Worm (Caenorhabditis elegans) whole organism, L2 larva: ENCODE measurements around the gene T16D1.1.

ENCODE experiments used
- F13H6.1 ChIP-seq: sonication (generic microtip); optimal IDR thresholded peaks from 2 replicates; lab custom pipeline; 2016; ENCODE audit warnings: missing genetic modification characterization, missing compliant biosample characterization
- ZK546.5 ChIP-seq: sonication (generic microtip); optimal IDR thresholded peaks from 2 replicates; lab custom pipeline; 2017; ENCODE audit warnings: missing biosample characterization, missing genetic modification characterization
- blmp-1 ChIP-seq: sonication (generic microtip); optimal IDR thresholded peaks from 2 replicates; lab custom pipeline; 2017; ENCODE audit warnings: missing genetic modification characterization, mild to moderate bottlenecking, missing compliant biosample characterization, antibody characterized with exemption, moderate library complexity; ENCODE audit not compliant: insufficient read depth
- ceh-16 ChIP-seq: fragments of 150-350 bp; optimal IDR thresholded peaks from 2 replicates; lab custom pipeline; 2014; ENCODE audit warnings: missing biosample characterization, missing genetic modification characterization
- lin-39 ChIP-seq: fragments of 150-350 bp; optimal IDR thresholded peaks from 2 replicates; lab custom pipeline; 2014; ENCODE audit warnings: missing biosample characterization, missing genetic modification reagents, missing genetic modification characterization
- mab-5 ChIP-seq: fragments of 150-350 bp; optimal IDR thresholded peaks from 2 replicates; lab custom pipeline; 2014; ENCODE audit warnings: missing biosample characterization, missing genetic modification characterization
- nhr-25 ChIP-seq: fragments of 150-350 bp; sonication (generic microtip); optimal IDR thresholded peaks from 3 replicates; lab custom pipeline; 2014; ENCODE audit warnings: missing biosample characterization, missing genetic modification characterization
- unc-55 ChIP-seq: fragments of 150-350 bp; sonication (generic microtip); optimal IDR thresholded peaks from 3 replicates; lab custom pipeline; 2014; ENCODE audit warnings: missing biosample characterization, missing genetic modification reagents, missing genetic modification characterization
- unc-62 ChIP-seq: fragments of 150-350 bp; optimal IDR thresholded peaks from 2 replicates; lab custom pipeline; 2014; ENCODE audit warnings: missing biosample characterization, missing genetic modification reagents, missing genetic modification characterization
- ztf-11 ChIP-seq: sonication (generic microtip); optimal IDR thresholded peaks from 2 replicates; lab custom pipeline; 2017; ENCODE audit warnings: missing biosample characterization, missing genetic modification characterization

DNA sequence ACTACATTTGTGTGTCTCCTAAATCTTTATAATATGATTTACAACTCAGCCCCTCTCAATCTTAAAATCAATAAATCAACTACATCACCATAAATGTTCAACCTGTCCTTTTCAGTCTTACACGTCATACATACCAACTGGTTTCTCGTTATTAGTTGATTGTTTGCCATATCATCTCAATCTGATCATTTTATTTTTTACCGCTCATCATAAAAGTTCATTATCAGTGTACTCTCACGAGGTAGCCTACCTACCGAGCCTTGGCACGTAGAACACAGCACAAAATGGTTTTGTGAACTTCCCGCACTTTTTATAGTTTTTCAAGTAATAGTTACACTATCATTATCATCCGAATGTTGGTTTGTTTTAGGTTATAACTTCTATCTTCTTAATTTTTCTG is 39.7 kb upstream of the T16D1.1 start:
- no peak for TF ChIP-seq ztf-11
- no peak for TF ChIP-seq ZK546.5 (tag; lab: Kevin White, UChicago)
- no peak for TF ChIP-seq lin-39
- TF ChIP-seq mab-5 (tag; lab: Kevin White, UChicago), result no peak
- TF ChIP-seq nhr-25 (tag; lab: Kevin White, UChicago), result no peak
- no peak for TF ChIP-seq blmp-1 (tag; lab: Kevin White, UChicago)
- no peak for TF ChIP-seq unc-55 (GFP tag; lab: Kevin White, UChicago)
- TF ChIP-seq ceh-16 (tag; lab: Kevin White, UChicago), result no peak
- no peak for TF ChIP-seq unc-62 (GFP tag; lab: Kevin White, UChicago)
- no peak for TF ChIP-seq F13H6.1
